Worm (Caenorhabditis elegans) whole organism, dauer: ENCODE data around the gene glb-5.

Experiments used
- unc-62 ChIP-seq: sonication (generic microtip); optimal IDR thresholded peaks from 2 replicates; lab custom pipeline; 2017; ENCODE audit warnings: missing biosample characterization, missing genetic modification reagents, missing genetic modification characterization

Gene glb-5

ce11 chrV:5559882-5560281 is 1.2 kb downstream of the glb-5 start:
- TF ChIP-seq unc-62 (GFP tag; lab: Kevin White, UChicago) = no peak

- no peak for TF ChIP-seq unc-62 (GFP tag; lab: Kevin White, UChicago)
These were observed 8.4 kb downstream of the glb-5 start, which contains the start of gene C18C4.7 for ce11 chrV:5567119-5567518. Gene C18C4.7, minus strand, starts transcription at chrV:5567219.

ce11 chrV:5570433-5570832 is 11.7 kb downstream of the glb-5 start, which contains the start of gene glb-6:
Gene glb-6, minus strand, starts transcription at chrV:5570533.
- TF ChIP-seq unc-62 (GFP tag; lab: Kevin White, UChicago) = no peak

- no peak for TF ChIP-seq unc-62 (GFP tag; lab: Kevin White, UChicago)
These were observed 13.0 kb downstream of the glb-5 start for ce11 chrV:5571691-5572090.

ce11 chrV:5576008-5576407 is 17.3 kb downstream of the glb-5 start:
- no peak for TF ChIP-seq unc-62 (GFP tag; lab: Kevin White, UChicago)

- TF ChIP-seq unc-62 (GFP tag; lab: Kevin White, UChicago) = no peak
These were observed 21.0 kb downstream of the glb-5 start for ce11 chrV:5579666-5580065.

- no peak for TF ChIP-seq unc-62 (GFP tag; lab: Kevin White, UChicago)
These were observed 21.8 kb downstream of the glb-5 start for ce11 chrV:5580517-5580916.

- no peak for TF ChIP-seq unc-62 (GFP tag; lab: Kevin White, UChicago)
These were observed 22.6 kb downstream of the glb-5 start, which contains the start of gene klc-2 for ce11 chrV:5581312-5581711. Gene klc-2, minus strand, starts transcription at chrV:5581412.

ce11 chrV:5582308-5582707 is 23.6 kb downstream of the glb-5 start:
- TF ChIP-seq unc-62 (GFP tag; lab: Kevin White, UChicago) = no peak

- TF ChIP-seq unc-62 (GFP tag; lab: Kevin White, UChicago) = no peak
These were observed 24.2 kb downstream of the glb-5 start for ce11 chrV:5582860-5583259.

ce11 chrV:5584293-5584776 is 25.6 kb downstream of the glb-5 start, which contains the start of gene pas-6:
Gene pas-6, minus strand, starts transcription at chrV:5584343.
- no peak for TF ChIP-seq unc-62 (GFP tag; lab: Kevin White, UChicago)

ce11 chrV:5584833-5585232 is 26.1 kb downstream of the glb-5 start, which contains the start of gene CD4.11:
Gene CD4.11, plus strand, starts transcription at chrV:5585133.
- no peak for TF ChIP-seq unc-62 (GFP tag; lab: Kevin White, UChicago)

- no peak for TF ChIP-seq unc-62 (GFP tag; lab: Kevin White, UChicago)
These were observed 28.4 kb downstream of the glb-5 start for ce11 chrV:5587042-5587441.

ce11 chrV:5587955-5588354 is 29.3 kb downstream of the glb-5 start:
- no peak for TF ChIP-seq unc-62 (GFP tag; lab: Kevin White, UChicago)

ce11 chrV:5591887-5592286 is 33.2 kb downstream of the glb-5 start:
- TF ChIP-seq unc-62 (GFP tag; lab: Kevin White, UChicago) = no peak

ce11 chrV:5592323-5592722 is 33.6 kb downstream of the glb-5 start, which contains the start of gene vps-37:
Gene vps-37, plus strand, starts transcription at chrV:5592700.
- no peak for TF ChIP-seq unc-62 (GFP tag; lab: Kevin White, UChicago)

ce11 chrV:5593406-5593805 is 34.7 kb downstream of the glb-5 start, which contains the start of gene mrpl-48:
Gene mrpl-48, plus strand, starts transcription at chrV:5593706.
- no peak for TF ChIP-seq unc-62 (GFP tag; lab: Kevin White, UChicago)
